Worm (Caenorhabditis elegans): Measurements from ENCODE around the gene acbp-6.

The acbp-6 gene

ce11 chrII:11971009-11971636 lies 2.4 kb downstream of the acbp-6 start:
- no peak for TF ChIP-seq elt-1 (tag; optimal IDR thresholded peaks at IDR 0.05)
- TF ChIP-seq aly-2 (tag; optimal IDR thresholded peaks at IDR 0.05): no peak
- TF ChIP-seq ama-1 (optimal IDR thresholded peaks at IDR 0.05): no peak
- TF ChIP-seq mdl-1 (tag; optimal IDR thresholded peaks at IDR 0.05): no peak
- no peak for TF ChIP-seq nhr-25 (tag; optimal IDR thresholded peaks at IDR 0.05)
- TF ChIP-seq skn-1 (tag; optimal IDR thresholded peaks at IDR 0.05): no peak
- TF ChIP-seq ceh-82 (tag; optimal IDR thresholded peaks at IDR 0.05): no peak
- no peak for TF ChIP-seq ztf-1 (GFP tag; conservative IDR thresholded peaks at IDR 0.05)
- no peak for TF ChIP-seq alr-1 (tag; optimal IDR thresholded peaks at IDR 0.05)
- no peak for TF ChIP-seq peb-1 (tag; optimal IDR thresholded peaks at IDR 0.05)
- no peak for TF ChIP-seq sma-3 (GFP tag; optimal IDR thresholded peaks at IDR 0.05)
- TF ChIP-seq crh-2 (tag; optimal IDR thresholded peaks at IDR 0.05): no peak
- TF ChIP-seq snpc-4 (tag; optimal IDR thresholded peaks at IDR 0.05): no peak
- TF ChIP-seq ceh-16 (tag; optimal IDR thresholded peaks at IDR 0.05): no peak
- TF ChIP-seq lsy-2 (tag; optimal IDR thresholded peaks at IDR 0.05): no peak
- no peak for TF ChIP-seq R02D3.7 (tag; optimal IDR thresholded peaks at IDR 0.05)
- TF ChIP-seq mab-5 (tag; optimal IDR thresholded peaks at IDR 0.05): no peak

ce11 chrII:11969033-11969432 lies 4.5 kb downstream of the acbp-6 start:
- TF ChIP-seq R02D3.7 (tag; optimal IDR thresholded peaks at IDR 0.05) (no peak), fos-1 (tag; optimal IDR thresholded peaks at IDR 0.05) (no peak), ztf-4 (tag; optimal IDR thresholded peaks at IDR 0.05) (no peak), sem-4 (tag; optimal IDR thresholded peaks at IDR 0.05) (no peak), elt-1 (tag; optimal IDR thresholded peaks at IDR 0.05) (no peak), skn-1 (tag; optimal IDR thresholded peaks at IDR 0.05) (no peak), crh-2 (tag; optimal IDR thresholded peaks at IDR 0.05) (no peak), nhr-237 (tag; optimal IDR thresholded peaks at IDR 0.05) (no peak), peb-1 (tag; optimal IDR thresholded peaks at IDR 0.05) (no peak), dmd-4 (tag; optimal IDR thresholded peaks at IDR 0.05) (no peak), ztf-1 (GFP tag; conservative IDR thresholded peaks at IDR 0.05) (no peak), Y55F3AM.14 (GFP tag; optimal IDR thresholded peaks at IDR 0.05) (no peak), F13H6.1 (tag; optimal IDR thresholded peaks at IDR 0.05) (no peak), ama-1 (optimal IDR thresholded peaks at IDR 0.05) (no peak), ceh-82 (tag; optimal IDR thresholded peaks at IDR 0.05) (no peak)

- TF ChIP-seq blmp-1 (tag; optimal IDR thresholded peaks at IDR 0.05; ENCODE audit: insufficient read depth): no peak
Measured at ce11 chrII:11968275-11968674, 5.3 kb downstream of the acbp-6 start, which contains the start of gene mex-1. Gene mex-1, plus strand, starts transcription at chrII:11968637.

- TF ChIP-seq R02D3.7 (tag; optimal IDR thresholded peaks at IDR 0.05) (no peak), lin-11 (tag; optimal IDR thresholded peaks at IDR 0.05) (peak; percentile 87), nhr-77 (tag; optimal IDR thresholded peaks at IDR 0.05) (peak; percentile 66), ceh-16 (tag; optimal IDR thresholded peaks at IDR 0.05) (no peak), elt-3 (tag; optimal IDR thresholded peaks at IDR 0.05) (no peak), nhr-129 (tag; optimal IDR thresholded peaks at IDR 0.05) (peak; percentile 93), ztf-1 (GFP tag; conservative IDR thresholded peaks at IDR 0.05) (no peak), snpc-4 (tag; optimal IDR thresholded peaks at IDR 0.05) (peak; percentile 70), C34F6.9 (tag; optimal IDR thresholded peaks at IDR 0.05) (peak; percentile 99), ztf-11 (tag; optimal IDR thresholded peaks at IDR 0.05) (no peak), mbf-1 (tag; optimal IDR thresholded peaks at IDR 0.05) (no peak), lin-39 (tag; optimal IDR thresholded peaks at IDR 0.05) (peak; percentile 52), Y55F3AM.14 (GFP tag; optimal IDR thresholded peaks at IDR 0.05) (peak; percentile 81), lsy-2 (tag; optimal IDR thresholded peaks at IDR 0.05) (peak; percentile 72 to 94), dmd-4 (tag; optimal IDR thresholded peaks at IDR 0.05) (no peak), unc-55 (GFP tag; optimal IDR thresholded peaks at IDR 0.05) (peak; percentile 97), blmp-1 (tag; optimal IDR thresholded peaks at IDR 0.05; ENCODE audit: insufficient read depth) (peak; percentile 80), ZK546.5 (tag; optimal IDR thresholded peaks at IDR 0.05) (peak; percentile 74), ama-1 (optimal IDR thresholded peaks at IDR 0.05) (peak; percentile 70), F13H6.1 (tag; optimal IDR thresholded peaks at IDR 0.05) (peak; percentile 92), unc-39 (tag; optimal IDR thresholded peaks at IDR 0.05) (no peak), fos-1 (tag; optimal IDR thresholded peaks at IDR 0.05) (peak; percentile 96), nhr-25 (tag; optimal IDR thresholded peaks at IDR 0.05) (peak; percentile 95), nhr-237 (tag; optimal IDR thresholded peaks at IDR 0.05) (peak; percentile 10), nhr-6 (tag; optimal IDR thresholded peaks at IDR 0.05) (peak; percentile 79), sma-9 (GFP tag; optimal IDR thresholded peaks at IDR 0.05) (peak; percentile 87), sma-9 (tag; optimal IDR thresholded peaks at IDR 0.05) (no peak), sem-4 (tag; optimal IDR thresholded peaks at IDR 0.05) (peak; percentile 73), elt-1 (tag; optimal IDR thresholded peaks at IDR 0.05) (no peak), nhr-10 (tag; optimal IDR thresholded peaks at IDR 0.05) (peak; percentile 43), ztf-4 (tag; optimal IDR thresholded peaks at IDR 0.05) (peak; percentile 81), ceh-82 (tag; optimal IDR thresholded peaks at IDR 0.05) (peak; percentile 64), nhr-11 (tag; optimal IDR thresholded peaks at IDR 0.05) (no peak), sma-3 (GFP tag; optimal IDR thresholded peaks at IDR 0.05) (peak; percentile 96), egl-27 (tag; optimal IDR thresholded peaks at IDR 0.05) (peak; percentile 88), zag-1 (tag; optimal IDR thresholded peaks at IDR 0.05) (peak; percentile 80), alr-1 (tag; optimal IDR thresholded peaks at IDR 0.05) (no peak)
Measured at ce11 chrII:11967507-11968127, 5.9 kb downstream of the acbp-6 start, which contains the start of gene W03C9.5. Gene W03C9.5, minus strand, starts transcription at chrII:11967544.

Data from whole organism, L2 larva.